Fruit fly (Drosophila melanogaster): ENCODE measurements around the gene CkIIalpha-i1.

dm6 chr3L:15802655-15803054, 14.1 kb upstream of the CkIIalpha-i1 start:
- TF ChIP-seq CG8632 (GFP tag; optimal IDR thresholded peaks at IDR 0.05) (no peak), Ets96B (tag; optimal IDR thresholded peaks at IDR 0.05) (no peak), fd85E (GFP tag; optimal IDR thresholded peaks at IDR 0.05) (no peak), CG32006 (GFP tag; optimal IDR thresholded peaks at IDR 0.05) (no peak), CG6854 (GFP tag; optimal IDR thresholded peaks at IDR 0.05) (no peak), CG16779 (tag; optimal IDR thresholded peaks at IDR 0.05) (no peak), lz (GFP tag; optimal IDR thresholded peaks at IDR 0.05) (no peak), CG9139 (GFP tag; optimal IDR thresholded peaks at IDR 0.05) (no peak), CG3919 (GFP tag; optimal IDR thresholded peaks at IDR 0.05) (no peak), fd59A (GFP tag; optimal IDR thresholded peaks at IDR 0.05) (no peak), Ets21C (GFP tag; optimal IDR thresholded peaks at IDR 0.05) (no peak), CG4318 (GFP tag; optimal IDR thresholded peaks at IDR 0.05) (no peak), CG6808 (GFP tag; optimal IDR thresholded peaks at IDR 0.05) (no peak), CG31627 (GFP tag; optimal IDR thresholded peaks at IDR 0.05) (no peak)

Data from whole organism, prepupa.